Worm (Caenorhabditis elegans) whole organism, L3 larva: ENCODE data around the gene metl-13.

Experiments
- R02D3.7 ChIP-seq: fragments of 150-350 bp; optimal IDR thresholded peaks from 2 replicates; lab custom pipeline; 2014; ENCODE audit warnings: missing biosample characterization, missing genetic modification characterization
- ZK546.5 ChIP-seq: sonication (generic microtip); optimal IDR thresholded peaks from 2 replicates; lab custom pipeline; 2017; ENCODE audit warnings: missing biosample characterization, missing genetic modification characterization
- aly-2 ChIP-seq: fragments of 150-350 bp; optimal IDR thresholded peaks from 2 replicates; lab custom pipeline; 2014; ENCODE audit warnings: missing biosample characterization, missing genetic modification characterization
- ama-1 ChIP-seq: fragments of 150-350 bp; optimal IDR thresholded peaks from 2 replicates; lab custom pipeline; 2018
- ceh-16 ChIP-seq: sonication (generic microtip); optimal IDR thresholded peaks from 2 replicates; lab custom pipeline; 2017; ENCODE audit warnings: missing biosample characterization, missing genetic modification characterization
- ceh-28 ChIP-seq: fragments of 150-350 bp; optimal IDR thresholded peaks from 2 replicates; lab custom pipeline; 2014; ENCODE audit warnings: missing biosample characterization, missing genetic modification reagents, missing genetic modification characterization
- ceh-82 ChIP-seq: fragments of 150-350 bp; optimal IDR thresholded peaks from 2 replicates; lab custom pipeline; 2014; ENCODE audit warnings: missing biosample characterization, missing genetic modification characterization
- ceh-9 ChIP-seq: sonication (generic microtip); optimal IDR thresholded peaks from 2 replicates; lab custom pipeline; 2018; ENCODE audit warnings: missing biosample characterization, missing genetic modification characterization
- daf-12 ChIP-seq: fragments of 150-350 bp; optimal IDR thresholded peaks from 2 replicates; lab custom pipeline; 2014; ENCODE audit warnings: missing biosample characterization, missing genetic modification reagents, missing genetic modification characterization
- egl-27 ChIP-seq: sonication (generic microtip); optimal IDR thresholded peaks from 4 replicates; lab custom pipeline; 2017; ENCODE audit warnings: missing biosample characterization, missing genetic modification reagents, missing genetic modification characterization
- egl-5 ChIP-seq: fragments of 150-350 bp; optimal IDR thresholded peaks from 2 replicates; lab custom pipeline; 2017; ENCODE audit warnings: missing biosample characterization, missing genetic modification reagents, missing genetic modification characterization, inconsistent platforms
- elt-1 ChIP-seq: fragments of 150-350 bp; optimal IDR thresholded peaks from 2 replicates; lab custom pipeline; 2014; ENCODE audit warnings: missing biosample characterization, missing genetic modification characterization
- elt-2 ChIP-seq: sonication (generic microtip); optimal IDR thresholded peaks from 2 replicates; lab custom pipeline; 2016; ENCODE audit warnings: missing genetic modification reagents, mild to moderate bottlenecking, missing genetic modification characterization, missing compliant biosample characterization
- elt-3 ChIP-seq, 3 experiments: fragments of 150-350 bp in 1 of 3; sonication (generic microtip) in 2 of 3; optimal IDR thresholded peaks; 2 replicates in 2 of 3; 4 replicates in 1 of 3; lab custom pipeline; 2014 to 2017; ENCODE audit warnings: missing biosample characterization in 3 of 3, missing genetic modification characterization in 3 of 3
- eor-1 ChIP-seq, 2 experiments: fragments of 150-350 bp; optimal IDR thresholded peaks; 2 replicates each; lab custom pipeline; 2014 to 2018; ENCODE audit warnings: missing biosample characterization in 2 of 2, missing genetic modification characterization in 2 of 2
- fkh-10 ChIP-seq: sonication (generic microtip); optimal IDR thresholded peaks from 2 replicates; lab custom pipeline; 2017; ENCODE audit warnings: missing biosample characterization, missing genetic modification reagents, missing genetic modification characterization
- fkh-2 ChIP-seq: fragments of 150-350 bp; optimal IDR thresholded peaks from 2 replicates; lab custom pipeline; 2014; ENCODE audit warnings: missing biosample characterization, missing genetic modification reagents, missing genetic modification characterization
- fos-1 ChIP-seq: fragments of 150-350 bp; optimal IDR thresholded peaks from 2 replicates; lab custom pipeline; 2014; ENCODE audit warnings: missing biosample characterization, missing genetic modification characterization
- hmg-11 ChIP-seq: sonication (generic microtip); optimal IDR thresholded peaks from 2 replicates; lab custom pipeline; 2016; ENCODE audit warnings: missing genetic modification characterization, missing compliant biosample characterization
- jun-1 ChIP-seq: fragments of 150-350 bp; optimal IDR thresholded peaks from 2 replicates; lab custom pipeline; 2014; ENCODE audit warnings: missing biosample characterization, missing genetic modification reagents, missing genetic modification characterization
- lin-15B ChIP-seq: fragments of 150-350 bp; optimal IDR thresholded peaks from 2 replicates; lab custom pipeline; 2014; ENCODE audit warnings: missing biosample characterization, missing genetic modification characterization
- lin-39 ChIP-seq: fragments of 150-350 bp; optimal IDR thresholded peaks from 2 replicates; lab custom pipeline; 2018; ENCODE audit warnings: missing biosample characterization, missing genetic modification reagents, missing genetic modification characterization
- lsy-12 ChIP-seq: sonication (generic microtip); optimal IDR thresholded peaks from 2 replicates; lab custom pipeline; 2016; ENCODE audit warnings: mild to moderate bottlenecking, missing genetic modification characterization, missing compliant biosample characterization
- mdl-1 ChIP-seq: fragments of 150-350 bp; optimal IDR thresholded peaks from 2 replicates; lab custom pipeline; 2014; ENCODE audit warnings: missing biosample characterization, missing genetic modification characterization
- mml-1 ChIP-seq: fragments of 150-350 bp; sonication (generic microtip); optimal IDR thresholded peaks from 3 replicates; lab custom pipeline; 2014; ENCODE audit warnings: missing biosample characterization, missing genetic modification characterization
- nfya-1 ChIP-seq: sonication (generic microtip); optimal IDR thresholded peaks from 2 replicates; lab custom pipeline; 2017; ENCODE audit warnings: missing genetic modification characterization, mild to moderate bottlenecking, missing compliant biosample characterization, antibody characterized with exemption, moderate library complexity; ENCODE audit not compliant: insufficient read depth
- nhr-11 ChIP-seq: fragments of 150-350 bp; optimal IDR thresholded peaks from 2 replicates; lab custom pipeline; 2014; ENCODE audit warnings: missing biosample characterization, missing genetic modification characterization
- nhr-12 ChIP-seq: fragments of 150-350 bp; optimal IDR thresholded peaks from 2 replicates; lab custom pipeline; 2014; ENCODE audit warnings: missing biosample characterization, missing genetic modification characterization
- nhr-23 ChIP-seq: fragments of 150-350 bp; optimal IDR thresholded peaks from 2 replicates; lab custom pipeline; 2014; ENCODE audit warnings: missing biosample characterization, missing genetic modification reagents, missing genetic modification characterization
- nhr-237 ChIP-seq: fragments of 150-350 bp; optimal IDR thresholded peaks from 2 replicates; lab custom pipeline; 2014; ENCODE audit warnings: missing biosample characterization, missing genetic modification characterization
- nhr-25 ChIP-seq: sonication (generic microtip); optimal IDR thresholded peaks from 2 replicates; lab custom pipeline; 2017; ENCODE audit warnings: missing biosample characterization, missing genetic modification characterization
- nhr-28 ChIP-seq: fragments of 150-350 bp; optimal IDR thresholded peaks from 2 replicates; lab custom pipeline; 2014; ENCODE audit warnings: missing biosample characterization, missing genetic modification characterization
- nhr-43 ChIP-seq: sonication (generic microtip); optimal IDR thresholded peaks from 2 replicates; lab custom pipeline; 2016; ENCODE audit warnings: mild to moderate bottlenecking, missing genetic modification characterization, missing compliant biosample characterization; ENCODE audit not compliant: poor library complexity, severe bottlenecking
- nhr-67 ChIP-seq: fragments of 150-350 bp; optimal IDR thresholded peaks from 2 replicates; lab custom pipeline; 2014; ENCODE audit warnings: missing biosample characterization, missing genetic modification characterization
- nhr-76 ChIP-seq: fragments of 150-350 bp; sonication (generic microtip); optimal IDR thresholded peaks from 5 replicates; lab custom pipeline; 2014; ENCODE audit warnings: missing biosample characterization, missing genetic modification characterization
- nhr-77 ChIP-seq: fragments of 150-350 bp; optimal IDR thresholded peaks from 2 replicates; lab custom pipeline; 2014; ENCODE audit warnings: missing biosample characterization, missing genetic modification characterization
- pha-4 ChIP-seq: fragments of 150-350 bp; optimal IDR thresholded peaks from 2 replicates; lab custom pipeline; 2014; ENCODE audit warnings: missing biosample characterization, missing genetic modification reagents, missing genetic modification characterization
- pqm-1 ChIP-seq: fragments of 150-350 bp; optimal IDR thresholded peaks from 2 replicates; lab custom pipeline; 2017; ENCODE audit warnings: missing biosample characterization, missing genetic modification characterization, inconsistent platforms
- sea-2 ChIP-seq: fragments of 150-350 bp; sonication (generic microtip); optimal IDR thresholded peaks from 4 replicates; lab custom pipeline; 2014; ENCODE audit warnings: missing biosample characterization, missing genetic modification reagents, missing genetic modification characterization
- skn-1 ChIP-seq: fragments of 150-350 bp; optimal IDR thresholded peaks from 2 replicates; lab custom pipeline; 2014; ENCODE audit warnings: missing biosample characterization, missing genetic modification characterization
- snpc-4 ChIP-seq: fragments of 150-350 bp; optimal IDR thresholded peaks from 2 replicates; lab custom pipeline; 2014; ENCODE audit warnings: missing biosample characterization, missing genetic modification characterization
- tbx-2 ChIP-seq: sonication (generic microtip); optimal IDR thresholded peaks from 2 replicates; lab custom pipeline; 2016; ENCODE audit warnings: mild to moderate bottlenecking, missing genetic modification characterization, missing compliant biosample characterization
- unc-39 ChIP-seq: sonication (generic microtip); optimal IDR thresholded peaks from 4 replicates; lab custom pipeline; 2017; ENCODE audit warnings: missing biosample characterization, missing genetic modification characterization
- unc-62 ChIP-seq: fragments of 150-350 bp; sonication (generic microtip); optimal IDR thresholded peaks from 4 replicates; lab custom pipeline; 2014; ENCODE audit warnings: missing biosample characterization, missing genetic modification reagents, missing genetic modification characterization
- zag-1 ChIP-seq: fragments of 150-350 bp; optimal IDR thresholded peaks from 2 replicates; lab custom pipeline; 2014; ENCODE audit warnings: missing biosample characterization, missing genetic modification characterization
- ztf-11 ChIP-seq: fragments of 150-350 bp; optimal IDR thresholded peaks from 2 replicates; lab custom pipeline; 2014; ENCODE audit warnings: missing biosample characterization, missing genetic modification characterization
- ztf-4 ChIP-seq: fragments of 150-350 bp; optimal IDR thresholded peaks from 2 replicates; lab custom pipeline; 2014; ENCODE audit warnings: missing biosample characterization, missing genetic modification characterization

metl-13 gene

ce11 chrIV:6634789-6635188 lies at the start of gene metl-13:
TSS of gene metl-13 (plus strand) at chrIV:6635089.
- no peak for TF ChIP-seq fkh-2
- no peak for TF ChIP-seq ztf-4 (tag; lab: Kevin White, UChicago)
- TF ChIP-seq egl-27 (tag; lab: Kevin White, UChicago): no peak
- no peak for TF ChIP-seq pqm-1 (tag; lab: Kevin White, UChicago)
- TF ChIP-seq daf-12 (tag; lab: Kevin White, UChicago): no peak

- TF ChIP-seq ceh-28 (tag; lab: Kevin White, UChicago) (peak; percentile 18), hmg-11 (tag; lab: Kevin White, UChicago) (peak; percentile 76), zag-1 (tag; lab: Kevin White, UChicago) (no peak), nhr-12 (no peak), ztf-11 (tag; lab: Kevin White, UChicago) (no peak), nfya-1 (tag; lab: Kevin White, UChicago) (peak; percentile 86), R02D3.7 (peak; percentile 68), elt-2 (tag; lab: Kevin White, UChicago) (peak; percentile 28), nhr-76 (tag; lab: Kevin White, UChicago) (no peak), mml-1 (tag; lab: Kevin White, UChicago) (no peak), pqm-1 (tag; lab: Kevin White, UChicago) (peak; percentile 62), mdl-1 (tag; lab: Kevin White, UChicago) (no peak), ceh-16 (tag; lab: Kevin White, UChicago) (no peak), nhr-67 (no peak), elt-3 (tag; optimal IDR thresholded peaks at IDR 0.05; lab: Kevin White, UChicago) (no peak), lin-15B (tag; lab: Kevin White, UChicago) (peak; percentile 94), egl-5 (tag; lab: Kevin White, UChicago) (peak; percentile 71), nhr-23 (tag; lab: Kevin White, UChicago) (peak; percentile 85), sea-2 (GFP tag; lab: Kevin White, UChicago) (no peak), unc-39 (tag; lab: Kevin White, UChicago) (no peak), elt-1 (tag; lab: Kevin White, UChicago) (no peak), skn-1 (tag; lab: Kevin White, UChicago) (peak; percentile 83), jun-1 (tag; lab: Kevin White, UChicago) (peak; percentile 34), lsy-12 (tag; lab: Kevin White, UChicago) (peak; percentile 27), ZK546.5 (tag; lab: Kevin White, UChicago) (no peak), daf-12 (tag; lab: Kevin White, UChicago) (no peak), egl-27 (tag; lab: Kevin White, UChicago) (no peak), nhr-11 (tag; lab: Kevin White, UChicago) (no peak), nhr-28 (tag; lab: Kevin White, UChicago) (no peak), ceh-9 (tag; lab: Kevin White, UChicago) (no peak), nhr-237 (tag; lab: Kevin White, UChicago) (no peak), pha-4 (tag; lab: Kevin White, UChicago) (peak; percentile 97), ceh-82 (tag; lab: Kevin White, UChicago) (no peak), nhr-25 (tag; lab: Kevin White, UChicago) (peak; percentile 89), unc-62 (GFP tag; lab: Kevin White, UChicago) (no peak), tbx-2 (tag; lab: Kevin White, UChicago) (no peak), snpc-4 (tag; lab: Kevin White, UChicago) (peak; percentile 82), nhr-43 (tag; lab: Kevin White, UChicago) (peak; percentile 69), eor-1 (tag; optimal IDR thresholded peaks at IDR 0.05; lab: Kevin White, UChicago) (no peak), ama-1 (lab: Kevin White, UChicago) (no peak), fkh-2 (no peak), fos-1 (tag; lab: Kevin White, UChicago) (no peak), ztf-4 (tag; lab: Kevin White, UChicago) (no peak), lin-39 (tag; lab: Kevin White, UChicago) (peak; percentile 64), aly-2 (tag; lab: Kevin White, UChicago) (no peak), fkh-10 (GFP tag; lab: Kevin White, UChicago) (peak; percentile 44), nhr-77 (tag; lab: Kevin White, UChicago) (no peak)
Observed at ce11 chrIV:6585397-6585921, 49.4 kb upstream of the metl-13 start, which contains the start of the genes F38A5.2 and dnj-11. TSS of gene F38A5.2 (minus strand) at chrIV:6585400. TSS of gene dnj-11 (plus strand) at chrIV:6585871.
